Fruit fly (Drosophila melanogaster) whole organism: ENCODE measurements around the gene drm.

Source experiments
- Dll ChIP-seq: fragments of >200 bp; optimal IDR thresholded peaks from 2 replicates; lab custom pipeline; 2017
- EcR ChIP-seq, 2 experiments: fragments of >200 bp; optimal IDR thresholded peaks; 2 replicates each; lab custom pipeline; 2017; ENCODE audit warnings: missing biosample characterization in 2 of 2, missing genetic modification characterization in 2 of 2, missing genetic modification reagents in 2 of 2
- psq ChIP-seq: fragments of >200 bp; optimal IDR thresholded peaks from 2 replicates; lab custom pipeline; 2017
- usp ChIP-seq: fragments of >200 bp; optimal IDR thresholded peaks from 2 replicates; lab custom pipeline; 2017; ENCODE audit warnings: missing biosample characterization, missing genetic modification characterization, mixed read lengths

DNA sequence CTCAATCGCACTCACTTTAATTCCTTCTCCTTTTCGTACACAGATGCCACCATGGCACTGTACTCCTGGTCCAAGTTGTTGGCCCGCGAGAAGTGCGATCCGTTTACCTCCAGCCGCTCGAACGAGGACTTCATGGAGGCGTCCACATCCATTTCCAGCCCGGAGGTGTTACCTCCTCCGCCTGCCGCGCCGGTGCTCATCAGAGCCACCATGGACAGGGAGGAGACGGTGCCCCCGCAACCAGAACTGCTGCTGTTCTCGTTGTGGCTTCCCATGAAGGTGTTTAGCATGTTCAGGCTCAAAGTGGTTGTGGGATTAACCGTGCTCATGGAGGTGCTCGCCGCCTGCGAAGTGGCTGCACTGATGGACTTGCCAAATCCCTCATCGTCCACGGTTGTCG, 43.6 kb upstream of the drm start:
- TF ChIP-seq Dll (no peak), psq (lab: Kevin White, UChicago) (no peak), EcR (GFP tag; optimal IDR thresholded peaks at IDR 0.05; lab: Kevin White, UChicago) (no peak), usp (GFP tag; lab: Kevin White, UChicago) (no peak)
